Worm (Caenorhabditis elegans) whole organism, dauer: Measurements from ENCODE around the gene srd-35.

Experiments used
- unc-62 ChIP-seq: sonication (generic microtip); optimal IDR thresholded peaks from 2 replicates; lab custom pipeline; 2017; ENCODE audit warnings: missing biosample characterization, missing genetic modification reagents, missing genetic modification characterization

The srd-35 gene

DNA sequence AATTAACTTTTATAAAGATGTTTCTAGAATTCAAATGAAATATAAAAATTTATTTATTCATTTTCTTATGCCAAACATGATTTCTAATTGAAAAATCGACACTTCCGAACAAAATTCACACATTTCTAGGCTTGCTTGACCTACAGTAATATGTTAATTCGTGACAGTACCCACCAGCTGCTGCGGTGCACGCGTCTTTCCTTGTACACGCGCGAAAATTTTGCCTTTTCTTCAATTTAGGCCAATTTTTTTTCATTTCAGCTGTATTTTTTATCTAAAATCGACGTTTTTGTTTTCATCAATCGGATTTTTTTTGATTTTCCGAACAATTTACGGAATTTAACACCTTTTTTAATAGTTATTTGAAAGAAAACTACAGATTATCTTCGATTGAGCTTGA is 35.9 kb downstream of the srd-35 start:
- TF ChIP-seq unc-62 (GFP tag; lab: Kevin White, UChicago): no peak

DNA sequence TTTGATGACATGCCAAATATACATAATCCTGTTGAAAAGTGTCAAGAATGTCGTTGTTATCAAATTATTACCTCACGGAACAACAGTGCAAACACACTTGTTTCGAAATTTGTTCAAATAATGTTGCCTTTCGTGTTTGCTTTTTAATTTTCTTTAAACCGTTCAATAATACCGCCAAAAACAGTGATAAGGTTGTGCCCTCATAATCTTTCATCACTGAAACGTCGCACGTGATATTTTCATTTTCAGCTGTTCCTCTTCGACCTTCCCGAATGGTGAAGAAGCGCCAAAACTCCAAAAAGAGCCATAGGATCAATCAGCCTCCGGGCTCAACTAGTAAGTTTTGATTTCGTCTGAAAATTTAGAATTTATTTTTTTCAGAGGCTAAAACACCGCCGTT is 37.9 kb downstream of the srd-35 start, which contains the start of gene inft-2:
Gene inft-2, plus strand, starts transcription at position 248 of the 400 bp plus-strand sequence.
- TF ChIP-seq unc-62 (GFP tag; lab: Kevin White, UChicago): no peak

ce11 chrV:13003378-13003777 is 39.2 kb downstream of the srd-35 start:
- TF ChIP-seq unc-62 (GFP tag; lab: Kevin White, UChicago): no peak

ce11 chrV:13004374-13004773 is 40.2 kb downstream of the srd-35 start:
- TF ChIP-seq unc-62 (GFP tag; lab: Kevin White, UChicago): no peak

- no peak for TF ChIP-seq unc-62 (GFP tag; lab: Kevin White, UChicago)
Observed at ce11 chrV:13006754-13007153, 42.6 kb downstream of the srd-35 start.

ce11 chrV:13008825-13009224 is 44.6 kb downstream of the srd-35 start, which contains the start of gene F15B9.10:
F15B9.10 (minus strand) TSS chrV:13008925.
- no peak for TF ChIP-seq unc-62 (GFP tag; lab: Kevin White, UChicago)

ce11 chrV:13009271-13009670 is 45.1 kb downstream of the srd-35 start:
- TF ChIP-seq unc-62 (GFP tag; lab: Kevin White, UChicago): no peak

DNA sequence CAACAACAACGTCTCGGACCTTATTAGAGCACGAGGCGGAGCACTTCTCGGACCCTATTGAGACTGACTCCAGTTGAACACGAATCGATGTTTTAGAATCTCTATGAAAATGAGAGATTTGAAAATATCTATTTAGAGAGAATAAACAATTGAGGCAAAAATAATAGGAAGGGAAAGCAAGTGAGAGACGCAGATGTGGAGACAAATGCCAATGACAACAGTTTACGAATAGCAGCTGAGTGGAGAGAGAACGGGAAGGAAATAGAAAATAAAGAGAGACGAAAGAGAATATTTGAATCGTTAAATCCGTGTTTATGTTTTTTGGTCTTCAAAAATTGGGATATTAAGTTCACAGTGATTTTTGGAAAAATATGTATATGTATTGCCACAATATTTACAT is 45.7 kb downstream of the srd-35 start:
- TF ChIP-seq unc-62 (GFP tag; lab: Kevin White, UChicago): no peak

DNA sequence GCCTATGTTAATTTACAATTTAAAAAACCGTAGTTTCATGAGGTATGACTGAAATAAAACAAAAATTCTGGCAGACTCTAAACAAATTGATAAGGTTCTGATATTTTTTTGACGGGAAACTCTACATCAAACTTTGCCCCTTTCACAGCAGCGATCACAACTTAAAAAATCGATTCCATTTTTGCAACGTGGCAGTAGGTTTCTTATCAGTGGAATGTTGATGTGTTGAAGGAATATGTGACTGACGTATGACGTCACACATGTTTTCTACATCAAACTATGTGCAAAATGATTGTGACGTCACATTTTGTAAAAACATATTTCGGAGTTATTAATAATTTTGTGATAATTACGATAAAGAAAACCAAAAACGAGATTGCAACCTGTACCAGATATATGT is 47.7 kb downstream of the srd-35 start:
- TF ChIP-seq unc-62 (GFP tag; lab: Kevin White, UChicago): no peak

ce11 chrV:13013158-13013557 is 49.0 kb downstream of the srd-35 start, which contains the start of gene try-10:
try-10 (minus strand) TSS chrV:13013258.
- TF ChIP-seq unc-62 (GFP tag; lab: Kevin White, UChicago): no peak

- no peak for TF ChIP-seq unc-62 (GFP tag; lab: Kevin White, UChicago)
Observed at ce11 chrV:13013844-13014243, 49.7 kb downstream of the srd-35 start, which contains the start of gene F15B9.6. F15B9.6 (plus strand) TSS chrV:13014144.
